Worm (Caenorhabditis elegans) whole organism, L4 larva: ENCODE data around the gene F15D4.2.

Experiments used
- D1046.2 ChIP-seq: fragments of 200-800 bp; sonication (Bioruptor generic); IDR thresholded peaks from 2 replicates; pipeline ENCODE4 v1.3.6; 2022; ENCODE audit warnings: missing genetic modification characterization, missing compliant biosample characterization
- F26F4.8 ChIP-seq: fragments of 200-800 bp; sonication (Bioruptor generic); conservative IDR thresholded peaks from 2 replicates; pipeline ENCODE4 v1.3.6; 2022; ENCODE audit warnings: missing genetic modification characterization, missing compliant biosample characterization
- F37D6.2 ChIP-seq: sonication (generic microtip); optimal IDR thresholded peaks from 2 replicates; lab custom pipeline; 2016; ENCODE audit warnings: mild to moderate bottlenecking, missing genetic modification characterization, missing compliant biosample characterization
- Y48G9A.11 ChIP-seq: fragments of 200-800 bp; sonication (Bioruptor generic); IDR thresholded peaks from 2 replicates; pipeline ENCODE4 v1.3.6; 2022; ENCODE audit warnings: missing genetic modification reagents, missing genetic modification characterization, missing compliant biosample characterization
- aha-1 ChIP-seq: fragments of 150-350 bp; peaks from one replicate; lab custom pipeline; 2014; ENCODE audit warnings: missing biosample characterization, missing genetic modification characterization
- aly-2 ChIP-seq: sonication (generic microtip); optimal IDR thresholded peaks from 2 replicates; lab custom pipeline; 2018; ENCODE audit warnings: missing biosample characterization, missing genetic modification characterization
- ama-1 ChIP-seq: fragments of 150-350 bp; optimal IDR thresholded peaks from 2 replicates; lab custom pipeline; 2014; ENCODE audit warnings: inconsistent platforms, mixed read lengths
- arid-1 ChIP-seq: fragments of 200-800 bp; sonication (Bioruptor generic); conservative IDR thresholded peaks from 2 replicates; pipeline ENCODE4 v1.3.6; 2022; ENCODE audit warnings: missing genetic modification reagents, missing genetic modification characterization, missing compliant biosample characterization
- attf-4 ChIP-seq: sonication (generic microtip); optimal IDR thresholded peaks from 3 replicates; lab custom pipeline; 2017; ENCODE audit warnings: missing biosample characterization, missing genetic modification characterization
- ceh-28 ChIP-seq: fragments of 150-350 bp; optimal IDR thresholded peaks from 2 replicates; lab custom pipeline; 2014; ENCODE audit warnings: missing biosample characterization, missing genetic modification reagents, missing genetic modification characterization
- ceh-62 ChIP-seq: sonication (generic microtip); optimal IDR thresholded peaks from 2 replicates; lab custom pipeline; 2017; ENCODE audit warnings: missing biosample characterization, missing genetic modification characterization
- ceh-82 ChIP-seq: sonication (generic microtip); optimal IDR thresholded peaks from 2 replicates; lab custom pipeline; 2017; ENCODE audit warnings: missing biosample characterization, missing genetic modification characterization
- ctbp-1 ChIP-seq: fragments of 200-800 bp; sonication (Bioruptor generic); IDR thresholded peaks from 2 replicates; pipeline ENCODE4 v1.3.6; 2022; ENCODE audit warnings: missing genetic modification reagents, missing genetic modification characterization, missing compliant biosample characterization
- daf-12 ChIP-seq: fragments of 150-350 bp; optimal IDR thresholded peaks from 2 replicates; lab custom pipeline; 2014; ENCODE audit warnings: missing biosample characterization, missing genetic modification reagents, missing genetic modification characterization
- daf-16 ChIP-seq, 3 experiments: sonication (generic microtip); optimal IDR thresholded peaks; 2 replicates each; lab custom pipeline; 2016 to 2017; ENCODE audit warnings: missing genetic modification characterization in 3 of 3, missing genetic modification reagents in 3 of 3, mild to moderate bottlenecking in 2 of 3, missing compliant biosample characterization in 2 of 3, missing biosample characterization in 1 of 3, moderate library complexity in 1 of 3
- dpl-1 ChIP-seq: fragments of 150-350 bp; optimal IDR thresholded peaks from 2 replicates; lab custom pipeline; 2014; ENCODE audit warnings: missing biosample characterization, missing genetic modification reagents, missing genetic modification characterization
- dve-1 ChIP-seq: sonication (generic microtip); optimal IDR thresholded peaks from 2 replicates; lab custom pipeline; 2017; ENCODE audit warnings: antibody characterized with exemption, mild to moderate bottlenecking, missing genetic modification characterization, missing compliant biosample characterization; ENCODE audit not compliant: insufficient read depth
- fkh-10 ChIP-seq: fragments of 150-350 bp; optimal IDR thresholded peaks from 2 replicates; lab custom pipeline; 2014; ENCODE audit warnings: missing biosample characterization, missing genetic modification reagents, missing genetic modification characterization
- fos-1 ChIP-seq: fragments of 150-350 bp; optimal IDR thresholded peaks from 2 replicates; lab custom pipeline; 2014; ENCODE audit warnings: missing biosample characterization, missing genetic modification characterization
- hif-1 ChIP-seq, 2 experiments: sonication (generic microtip); optimal IDR thresholded peaks; 2 replicates each; lab custom pipeline; 2016 to 2017; ENCODE audit warnings: missing compliant biosample characterization in 2 of 2, missing genetic modification characterization in 2 of 2, missing genetic modification reagents in 2 of 2, missing genotype in 2 of 2, mild to moderate bottlenecking in 1 of 2
- hlh-30 ChIP-seq: sonication (generic microtip); optimal IDR thresholded peaks from 2 replicates; lab custom pipeline; 2017; ENCODE audit warnings: antibody characterized with exemption, mild to moderate bottlenecking, missing genetic modification characterization, missing compliant biosample characterization; ENCODE audit not compliant: insufficient read depth
- lim-7 ChIP-seq: fragments of 200-800 bp; sonication (Bioruptor generic); IDR thresholded peaks from 2 replicates; pipeline ENCODE4 v1.3.6; 2022; ENCODE audit warnings: missing genetic modification characterization, missing compliant biosample characterization
- nhr-11 ChIP-seq: fragments of 150-350 bp; optimal IDR thresholded peaks from 2 replicates; lab custom pipeline; 2014; ENCODE audit warnings: missing biosample characterization, missing genetic modification characterization
- nhr-25 ChIP-seq: sonication (generic microtip); optimal IDR thresholded peaks from 2 replicates; lab custom pipeline; 2017; ENCODE audit warnings: missing genetic modification characterization, mild to moderate bottlenecking, missing compliant biosample characterization, antibody characterized with exemption, moderate library complexity, borderline replicate concordance; ENCODE audit not compliant: insufficient read depth
- nhr-42 ChIP-seq: fragments of 200-800 bp; sonication (Bioruptor generic); IDR thresholded peaks from 2 replicates; pipeline ENCODE4 v1.3.6; 2022; ENCODE audit warnings: missing genetic modification characterization, missing compliant biosample characterization
- nhr-48 ChIP-seq: sonication (generic microtip); optimal IDR thresholded peaks from 2 replicates; lab custom pipeline; 2016; ENCODE audit warnings: mild to moderate bottlenecking, missing genetic modification characterization, missing compliant biosample characterization
- pqm-1 ChIP-seq: sonication (generic microtip); optimal IDR thresholded peaks from 2 replicates; lab custom pipeline; 2017; ENCODE audit warnings: missing biosample characterization, missing genetic modification characterization
- rbr-2 ChIP-seq: sonication (generic microtip); optimal IDR thresholded peaks from 2 replicates; lab custom pipeline; 2016; ENCODE audit warnings: missing genotype, missing genetic modification characterization, missing compliant biosample characterization
- sdz-12 ChIP-seq: fragments of 200-800 bp; sonication (Bioruptor generic); optimal IDR thresholded peaks from 2 replicates; lab custom pipeline; 2018; ENCODE audit warnings: mild to moderate bottlenecking, missing genetic modification characterization, missing compliant biosample characterization
- set-16 ChIP-seq: fragments of 200-800 bp; sonication (Bioruptor generic); IDR thresholded peaks from 2 replicates; pipeline ENCODE4 v1.3.6; 2022; ENCODE audit warnings: missing genetic modification reagents, missing genetic modification characterization, missing compliant biosample characterization
- snpc-4 ChIP-seq: fragments of 150-350 bp; optimal IDR thresholded peaks from 2 replicates; lab custom pipeline; 2014; ENCODE audit warnings: missing biosample characterization, missing genetic modification characterization
- spr-3 ChIP-seq: fragments of 200-800 bp; sonication (Bioruptor generic); optimal IDR thresholded peaks from 2 replicates; lab custom pipeline; 2018; ENCODE audit warnings: mild to moderate bottlenecking, missing genetic modification characterization, missing compliant biosample characterization
- tra-1 ChIP-seq: fragments of 200-800 bp; sonication (Bioruptor generic); IDR thresholded peaks from 2 replicates; pipeline ENCODE4 v1.3.6; 2022; ENCODE audit warnings: missing genetic modification reagents, missing genetic modification characterization, missing compliant biosample characterization
- zag-1 ChIP-seq: fragments of 150-350 bp; optimal IDR thresholded peaks from 2 replicates; lab custom pipeline; 2014; ENCODE audit warnings: missing biosample characterization, missing genetic modification characterization
- zfp-2 ChIP-seq: sonication (generic microtip); optimal IDR thresholded peaks from 2 replicates; lab custom pipeline; 2016; ENCODE audit warnings: mild to moderate bottlenecking, missing genetic modification characterization, missing compliant biosample characterization
- ztf-11 ChIP-seq: fragments of 150-350 bp; optimal IDR thresholded peaks from 2 replicates; lab custom pipeline; 2014; ENCODE audit warnings: missing biosample characterization, missing genetic modification characterization

The F15D4.2 gene

ce11 chrII:13237829-13238404, 22.0 kb downstream of the F15D4.2 start, which contains the start of gene romo-1 (continued):
- TF ChIP-seq rbr-2 = peak; percentile 62
- peak; percentile 96 for TF ChIP-seq dpl-1
- TF ChIP-seq aha-1 = peak; percentile 47
- peak; percentile 19 for TF ChIP-seq F37D6.2
- TF ChIP-seq nhr-48 (tag; lab: Kevin White, UChicago) = peak; percentile 6
- TF ChIP-seq, all 104 proteins: peak for 18

- TF ChIP-seq snpc-4 (no peak), set-16 (peak; percentile 74), sdz-12 (GFP tag; lab: Kevin White, UChicago) (no peak)
These were observed 23.7 kb downstream of the F15D4.2 start for ce11 chrII:13239593-13239992.

ce11 chrII:13243021-13243420, 27.1 kb downstream of the F15D4.2 start, which contains the start of gene F15D4.4:
F15D4.4 (minus strand) TSS chrII:13243121.
- TF ChIP-seq ceh-82 (tag; lab: Kevin White, UChicago) = no peak
- no peak for TF ChIP-seq ztf-11 (tag; lab: Kevin White, UChicago)
- TF ChIP-seq zag-1 = no peak
- TF ChIP-seq zfp-2 (tag; lab: Kevin White, UChicago) = no peak

- TF ChIP-seq ama-1 (lab: Kevin White, UChicago) (no peak), dve-1 (tag; lab: Kevin White, UChicago) (no peak), fos-1 (tag; lab: Kevin White, UChicago) (no peak), tra-1 (GFP tag; lab: Robert Waterston, UW) (no peak), D1046.2 (GFP tag; lab: Robert Waterston, UW) (no peak), Y48G9A.11 (GFP tag; lab: Robert Waterston, UW) (no peak), pqm-1 (tag; lab: Kevin White, UChicago) (no peak), hlh-30 (tag; lab: Kevin White, UChicago) (no peak), rbr-2 (no peak), F26F4.8 (GFP tag; lab: Robert Waterston, UW) (no peak), arid-1 (GFP tag; lab: Robert Waterston, UW) (no peak), lim-7 (GFP tag; lab: Robert Waterston, UW) (no peak), spr-3 (GFP tag; lab: Kevin White, UChicago) (no peak), nhr-25 (tag; lab: Kevin White, UChicago) (no peak)
These were observed 29.2 kb downstream of the F15D4.2 start, which contains the start of gene F15D4.5 for ce11 chrII:13245076-13245475. F15D4.5 (plus strand) TSS chrII:13245376.

- TF ChIP-seq nhr-42 (no peak), hif-1 (tag; optimal IDR thresholded peaks at IDR 0.05; lab: Kevin White, UChicago) (no peak), daf-16 (GFP tag; optimal IDR thresholded peaks at IDR 0.05; lab: Kevin White, UChicago) (no peak), daf-16 (tag; optimal IDR thresholded peaks at IDR 0.05; lab: Kevin White, UChicago) (no peak), attf-4 (tag; lab: Kevin White, UChicago) (no peak), pqm-1 (tag; lab: Kevin White, UChicago) (no peak), ceh-28 (no peak), fkh-10 (no peak), ceh-62 (tag; lab: Kevin White, UChicago) (no peak), spr-3 (GFP tag; lab: Kevin White, UChicago) (no peak), daf-12 (no peak), aly-2 (tag; lab: Kevin White, UChicago) (no peak), ctbp-1 (GFP tag; lab: Robert Waterston, UW) (no peak), nhr-11 (no peak), F37D6.2 (no peak)
These were observed 33.0 kb downstream of the F15D4.2 start, which contains the start of gene F15D4.6 for ce11 chrII:13248886-13249285. F15D4.6 (plus strand) TSS chrII:13249186.
